Worm (Caenorhabditis elegans) whole organism, early embryonic: ENCODE data around the gene F09E10.5.

ENCODE experiments used
- B0310.2 ChIP-seq: sonication (generic microtip); optimal IDR thresholded peaks from 2 replicates; lab custom pipeline; 2016; ENCODE audit warnings: mild to moderate bottlenecking, missing genetic modification characterization, missing compliant biosample characterization
- F13C5.2 ChIP-seq: sonication (generic microtip); optimal IDR thresholded peaks from 2 replicates; lab custom pipeline; 2017; ENCODE audit warnings: mild to moderate bottlenecking, missing genetic modification characterization, inconsistent platforms, missing compliant biosample characterization
- aly-1 ChIP-seq: sonication (generic microtip); optimal IDR thresholded peaks from 2 replicates; lab custom pipeline; 2016; ENCODE audit warnings: missing genetic modification characterization, missing compliant biosample characterization
- ama-1 ChIP-seq: fragments of 150-350 bp; optimal IDR thresholded peaks from 2 replicates; lab custom pipeline; 2014
- ceh-13 ChIP-seq: fragments of 200-800 bp; sonication (Bioruptor generic); optimal IDR thresholded peaks from 2 replicates; lab custom pipeline; 2018; ENCODE audit warnings: mild to moderate bottlenecking, missing genetic modification characterization, missing compliant biosample characterization
- ceh-36 ChIP-seq: sonication (generic microtip); optimal IDR thresholded peaks from 2 replicates; lab custom pipeline; 2016; ENCODE audit warnings: missing genetic modification characterization, inconsistent platforms, missing compliant biosample characterization
- ets-7 ChIP-seq: sonication (generic microtip); optimal IDR thresholded peaks from 2 replicates; lab custom pipeline; 2016; ENCODE audit warnings: missing genotype, missing genetic modification characterization, missing compliant biosample characterization
- flt-1 ChIP-seq: fragments of 200-800 bp; sonication (Bioruptor generic); IDR thresholded peaks from 2 replicates; pipeline ENCODE4 v1.3.6; 2022; ENCODE audit warnings: missing genetic modification characterization, missing compliant biosample characterization
- hmbx-1 ChIP-seq: sonication (generic microtip); optimal IDR thresholded peaks from 2 replicates; lab custom pipeline; 2016; ENCODE audit warnings: mild to moderate bottlenecking, missing genetic modification characterization, missing compliant biosample characterization
- hmg-4 ChIP-seq: fragments of 200-800 bp; sonication (Bioruptor generic); optimal IDR thresholded peaks from 2 replicates; lab custom pipeline; 2018; ENCODE audit warnings: mild to moderate bottlenecking, missing genetic modification characterization, missing compliant biosample characterization
- hnd-1 ChIP-seq: sonication (generic microtip); optimal IDR thresholded peaks from 2 replicates; lab custom pipeline; 2016; ENCODE audit warnings: missing genetic modification characterization, missing compliant biosample characterization
- pes-1 ChIP-seq: fragments of 200-800 bp; sonication (Bioruptor generic); IDR thresholded peaks from 2 replicates; pipeline ENCODE4 v1.3.6; 2022; ENCODE audit warnings: missing genetic modification reagents, missing genetic modification characterization, missing compliant biosample characterization
- scrt-1 ChIP-seq: fragments of 200-800 bp; sonication (Bioruptor generic); IDR thresholded peaks from 2 replicates; pipeline ENCODE4 v1.3.6; 2022; ENCODE audit warnings: missing genetic modification characterization, missing compliant biosample characterization
- sea-1 ChIP-seq: fragments of 200-800 bp; sonication (Bioruptor generic); conservative IDR thresholded peaks from 2 replicates; pipeline ENCODE4 v1.3.6; 2022; ENCODE audit warnings: missing genetic modification characterization, missing compliant biosample characterization
- tbx-11 ChIP-seq: fragments of 200-800 bp; sonication (Bioruptor generic); IDR thresholded peaks from 2 replicates; pipeline ENCODE4 v1.3.6; 2022; ENCODE audit warnings: missing genetic modification characterization, missing compliant biosample characterization
- tbx-37 ChIP-seq: fragments of 200-800 bp; sonication (Bioruptor generic); conservative IDR thresholded peaks from 2 replicates; pipeline ENCODE4 v1.3.6; 2022; ENCODE audit warnings: missing genetic modification reagents, missing genetic modification characterization, missing compliant biosample characterization
- tra-4 ChIP-seq: sonication (generic microtip); optimal IDR thresholded peaks from 2 replicates; lab custom pipeline; 2017; ENCODE audit warnings: missing genetic modification characterization, missing compliant biosample characterization

F09E10.5 gene

ce11 chrX:1486135-1486648 is 8.0 kb downstream of the F09E10.5 start, which contains the start of the genes D1005.10 and dhs-25:
D1005.10 (minus strand) TSS chrX:1486185.
dhs-25 (plus strand) TSS chrX:1486532.
- TF ChIP-seq hmg-4 (GFP tag; lab: Kevin White, UChicago) (no peak), sea-1 (GFP tag; lab: Robert Waterston, UW) (no peak), B0310.2 (tag; lab: Kevin White, UChicago) (no peak), tbx-11 (GFP tag; lab: Robert Waterston, UW) (no peak), hmbx-1 (tag; lab: Kevin White, UChicago) (no peak), ets-7 (tag; lab: Kevin White, UChicago) (no peak), tra-4 (tag; lab: Kevin White, UChicago) (no peak), flt-1 (GFP tag; lab: Robert Waterston, UW) (no peak), F13C5.2 (no peak), pes-1 (GFP tag; lab: Robert Waterston, UW) (no peak), scrt-1 (GFP tag; lab: Robert Waterston, UW) (no peak)

- TF ChIP-seq tra-4 (tag; lab: Kevin White, UChicago): no peak
- no peak for TF ChIP-seq sea-1 (GFP tag; lab: Robert Waterston, UW)
- TF ChIP-seq tbx-11 (GFP tag; lab: Robert Waterston, UW): no peak
- no peak for TF ChIP-seq aly-1 (tag; lab: Kevin White, UChicago)
- no peak for TF ChIP-seq tbx-37 (GFP tag; lab: Robert Waterston, UW)
- no peak for TF ChIP-seq ets-7 (tag; lab: Kevin White, UChicago)
- TF ChIP-seq scrt-1 (GFP tag; lab: Robert Waterston, UW): no peak
- no peak for TF ChIP-seq B0310.2 (tag; lab: Kevin White, UChicago)
- no peak for TF ChIP-seq pes-1 (GFP tag; lab: Robert Waterston, UW)
- TF ChIP-seq hmbx-1 (tag; lab: Kevin White, UChicago): no peak
- TF ChIP-seq hmg-4 (GFP tag; lab: Kevin White, UChicago): no peak
These were observed 8.4 kb downstream of the F09E10.5 start, which contains the start of gene D1005.4 for ce11 chrX:1485718-1486117. D1005.4 (minus strand) TSS chrX:1485818.

ce11 chrX:1483229-1483628 is 10.9 kb downstream of the F09E10.5 start:
- no peak for TF ChIP-seq hnd-1 (tag; lab: Kevin White, UChicago)
- TF ChIP-seq tra-4 (tag; lab: Kevin White, UChicago): no peak
- no peak for TF ChIP-seq hmg-4 (GFP tag; lab: Kevin White, UChicago)
- no peak for TF ChIP-seq ceh-13 (GFP tag; lab: Kevin White, UChicago)
- no peak for TF ChIP-seq scrt-1 (GFP tag; lab: Robert Waterston, UW)
- no peak for TF ChIP-seq aly-1 (tag; lab: Kevin White, UChicago)

- TF ChIP-seq scrt-1 (GFP tag; lab: Robert Waterston, UW): no peak
- TF ChIP-seq pes-1 (GFP tag; lab: Robert Waterston, UW): no peak
- no peak for TF ChIP-seq ceh-13 (GFP tag; lab: Kevin White, UChicago)
- no peak for TF ChIP-seq hnd-1 (tag; lab: Kevin White, UChicago)
- TF ChIP-seq F13C5.2: no peak
- no peak for TF ChIP-seq aly-1 (tag; lab: Kevin White, UChicago)
- no peak for TF ChIP-seq flt-1 (GFP tag; lab: Robert Waterston, UW)
- TF ChIP-seq B0310.2 (tag; lab: Kevin White, UChicago): no peak
- no peak for TF ChIP-seq sea-1 (GFP tag; lab: Robert Waterston, UW)
- TF ChIP-seq hmbx-1 (tag; lab: Kevin White, UChicago): no peak
- no peak for TF ChIP-seq tbx-37 (GFP tag; lab: Robert Waterston, UW)
- TF ChIP-seq ets-7 (tag; lab: Kevin White, UChicago): no peak
- TF ChIP-seq ama-1 (lab: Kevin White, UChicago): no peak
- no peak for TF ChIP-seq tra-4 (tag; lab: Kevin White, UChicago)
- no peak for TF ChIP-seq hmg-4 (GFP tag; lab: Kevin White, UChicago)
- TF ChIP-seq ceh-36 (tag; lab: Kevin White, UChicago): no peak
- no peak for TF ChIP-seq tbx-11 (GFP tag; lab: Robert Waterston, UW)
These were observed 13.6 kb downstream of the F09E10.5 start for ce11 chrX:1480564-1480963.

- TF ChIP-seq flt-1 (GFP tag; lab: Robert Waterston, UW) (no peak), tbx-11 (GFP tag; lab: Robert Waterston, UW) (no peak), hnd-1 (tag; lab: Kevin White, UChicago) (no peak), ceh-36 (tag; lab: Kevin White, UChicago) (no peak), pes-1 (GFP tag; lab: Robert Waterston, UW) (no peak), tra-4 (tag; lab: Kevin White, UChicago) (no peak), aly-1 (tag; lab: Kevin White, UChicago) (no peak), ceh-13 (GFP tag; lab: Kevin White, UChicago) (no peak)
These were observed 14.5 kb downstream of the F09E10.5 start for ce11 chrX:1479637-1480036.

ce11 chrX:1479190-1479589 is 15.0 kb downstream of the F09E10.5 start, which contains the start of gene acly-1:
acly-1 (plus strand) TSS chrX:1479542.
- no peak for TF ChIP-seq B0310.2 (tag; lab: Kevin White, UChicago)
- TF ChIP-seq ama-1 (lab: Kevin White, UChicago): no peak
- TF ChIP-seq hmbx-1 (tag; lab: Kevin White, UChicago): no peak
- TF ChIP-seq ceh-13 (GFP tag; lab: Kevin White, UChicago): no peak
- no peak for TF ChIP-seq tbx-11 (GFP tag; lab: Robert Waterston, UW)
- TF ChIP-seq aly-1 (tag; lab: Kevin White, UChicago): no peak
- TF ChIP-seq flt-1 (GFP tag; lab: Robert Waterston, UW): no peak
- TF ChIP-seq tbx-37 (GFP tag; lab: Robert Waterston, UW): no peak
- no peak for TF ChIP-seq F13C5.2
- no peak for TF ChIP-seq sea-1 (GFP tag; lab: Robert Waterston, UW)
- TF ChIP-seq hmg-4 (GFP tag; lab: Kevin White, UChicago): no peak
- no peak for TF ChIP-seq hnd-1 (tag; lab: Kevin White, UChicago)
- TF ChIP-seq scrt-1 (GFP tag; lab: Robert Waterston, UW): no peak
- TF ChIP-seq ceh-36 (tag; lab: Kevin White, UChicago): no peak
- TF ChIP-seq pes-1 (GFP tag; lab: Robert Waterston, UW): no peak
- TF ChIP-seq ets-7 (tag; lab: Kevin White, UChicago): no peak
- no peak for TF ChIP-seq tra-4 (tag; lab: Kevin White, UChicago)
